Fruit fly (Drosophila melanogaster) whole organism, wandering third instar larva: Measurements from ENCODE around the gene CG10366.

ENCODE experiments used
- Abd-B ChIP-seq: fragments of >200 bp; optimal IDR thresholded peaks from 2 replicates; lab custom pipeline; 2017; ENCODE audit warnings: missing biosample characterization, missing genetic modification characterization
- CG32264 ChIP-seq: fragments of 200-800 bp; sonication (Bioruptor generic); optimal IDR thresholded peaks from 2 replicates; lab custom pipeline; 2016; ENCODE audit warnings: missing biosample characterization, missing genetic modification characterization
- CG9705 ChIP-seq: fragments of 200-800 bp; sonication (Bioruptor generic); optimal IDR thresholded peaks from 2 replicates; lab custom pipeline; 2018; ENCODE audit warnings: missing biosample characterization, mild to moderate bottlenecking, missing genetic modification characterization
- CrebA ChIP-seq: fragments of 200-800 bp; sonication (Bioruptor generic); optimal IDR thresholded peaks from 2 replicates; lab custom pipeline; 2016; ENCODE audit warnings: missing biosample characterization, mild to moderate bottlenecking, missing genetic modification characterization, borderline replicate concordance
- Dfd ChIP-seq: fragments of >200 bp; optimal IDR thresholded peaks from 2 replicates; lab custom pipeline; 2017; ENCODE audit warnings: missing biosample characterization, missing genetic modification characterization
- Dif ChIP-seq: fragments of 200-275, 200-300 bp; sonication (Bioruptor generic); optimal IDR thresholded peaks from 2 replicates; lab custom pipeline; 2018; ENCODE audit warnings: missing biosample characterization, missing genetic modification characterization; ENCODE audit not compliant: partially characterized antibody
- GATAd ChIP-seq: sonication (Bioruptor generic); optimal IDR thresholded peaks from 2 replicates; lab custom pipeline; 2016; ENCODE audit warnings: missing biosample characterization, missing genetic modification characterization
- HLH106 ChIP-seq: fragments of 200-800 bp; optimal IDR thresholded peaks from 3 replicates; lab custom pipeline; 2019; ENCODE audit warnings: missing biosample characterization, mild to moderate bottlenecking, missing genetic modification characterization, moderate library complexity
- Hnf4 ChIP-seq: fragments of 200-800 bp; sonication (Bioruptor generic); optimal IDR thresholded peaks from 2 replicates; lab custom pipeline; 2016; ENCODE audit warnings: missing biosample characterization, mild to moderate bottlenecking, missing genetic modification characterization
- Hr78 ChIP-seq: fragments of >200 bp; optimal IDR thresholded peaks from 2 replicates; lab custom pipeline; 2017; ENCODE audit warnings: missing biosample characterization, missing genetic modification characterization
- Hr83 ChIP-seq: fragments of 200-300 bp; sonication (Bioruptor generic); optimal IDR thresholded peaks from 2 replicates; lab custom pipeline; 2016; ENCODE audit warnings: missing biosample characterization, mild to moderate bottlenecking, missing genetic modification characterization, moderate library complexity; ENCODE audit not compliant: poor library complexity, severe bottlenecking
- Jra ChIP-seq: sonication (Bioruptor generic); optimal IDR thresholded peaks from 2 replicates; lab custom pipeline; 2016; ENCODE audit warnings: missing biosample characterization, missing genetic modification characterization
- Mio ChIP-seq: sonication (Bioruptor generic); optimal IDR thresholded peaks from 2 replicates; lab custom pipeline; 2016; ENCODE audit warnings: missing biosample characterization, missing genetic modification characterization
- Myc ChIP-seq: fragments of >200 bp; optimal IDR thresholded peaks from 2 replicates; lab custom pipeline; 2017
- N ChIP-seq: fragments of >200 bp; optimal IDR thresholded peaks from 2 replicates; lab custom pipeline; 2018; ENCODE audit warnings: missing biosample characterization, missing external identifiers, missing genetic modification characterization
- OdsH ChIP-seq: fragments of 200-800 bp; sonication (Bioruptor generic); optimal IDR thresholded peaks from 2 replicates; lab custom pipeline; 2016; ENCODE audit warnings: missing biosample characterization, mild to moderate bottlenecking, missing genetic modification characterization
- Rel ChIP-seq, 2 experiments: fragments of 200-800 bp; sonication (Bioruptor generic) in 1 of 2; optimal IDR thresholded peaks; 2 replicates in 1 of 2; 3 replicates in 1 of 2; lab custom pipeline; 2016 to 2019; ENCODE audit warnings: mild to moderate bottlenecking in 2 of 2, missing biosample characterization in 2 of 2, missing genetic modification characterization in 2 of 2, moderate library complexity in 1 of 2
- Sp1 ChIP-seq: fragments of 200-800 bp; sonication (Bioruptor generic); optimal IDR thresholded peaks from 3 replicates; lab custom pipeline; 2019; ENCODE audit warnings: missing biosample characterization, mild to moderate bottlenecking, missing genetic modification characterization, moderate library complexity
- Vsx2 ChIP-seq: fragments of 200-300, 225-300 bp; sonication (Bioruptor generic); optimal IDR thresholded peaks from 2 replicates; lab custom pipeline; 2018; ENCODE audit warnings: missing biosample characterization, missing genetic modification characterization; ENCODE audit not compliant: partially characterized antibody
- br ChIP-seq: fragments of 200-800 bp; sonication (Bioruptor generic); optimal IDR thresholded peaks from 2 replicates; lab custom pipeline; 2016; ENCODE audit warnings: missing biosample characterization, missing genetic modification characterization
- brk ChIP-seq: fragments of 200-800 bp; sonication (Bioruptor generic); optimal IDR thresholded peaks from 2 replicates; lab custom pipeline; 2016; ENCODE audit warnings: missing biosample characterization, mild to moderate bottlenecking, missing genetic modification characterization
- dl ChIP-seq, 2 experiments: fragments of 175-275, 200-275 bp in 1 of 2; fragments of 200-275 bp in 1 of 2; sonication (Bioruptor generic); optimal IDR thresholded peaks; lab custom pipeline; 2018; ENCODE audit warnings: mild to moderate bottlenecking in 2 of 2, missing biosample characterization in 2 of 2, missing genetic modification characterization in 2 of 2, moderate library complexity in 2 of 2; ENCODE audit not compliant: partially characterized antibody in 2 of 2, insufficient read depth in 1 of 2
- dmrt93B ChIP-seq: fragments of 200-800 bp; sonication (Bioruptor generic); optimal IDR thresholded peaks from 2 replicates; lab custom pipeline; 2018; ENCODE audit warnings: missing biosample characterization, mild to moderate bottlenecking, missing genetic modification characterization
- dsf ChIP-seq: sonication (Bioruptor generic); optimal IDR thresholded peaks from 2 replicates; lab custom pipeline; 2016; ENCODE audit warnings: missing biosample characterization, missing genetic modification characterization, borderline replicate concordance
- ey ChIP-seq: fragments of 200-800 bp; sonication (Bioruptor generic); optimal IDR thresholded peaks from 2 replicates; lab custom pipeline; 2016; ENCODE audit warnings: missing biosample characterization, missing genetic modification characterization
- foxo ChIP-seq, 2 experiments: fragments of 200-800 bp; sonication (Bioruptor generic); optimal IDR thresholded peaks; 2 replicates in 1 of 2; 3 replicates in 1 of 2; lab custom pipeline; 2016 to 2017; ENCODE audit warnings: missing biosample characterization in 2 of 2, missing genetic modification characterization in 2 of 2
- fru ChIP-seq: fragments of 200-800 bp; sonication (Bioruptor generic); optimal IDR thresholded peaks from 3 replicates; lab custom pipeline; 2016; ENCODE audit warnings: missing biosample characterization, mild to moderate bottlenecking, missing genetic modification characterization
- h ChIP-seq: fragments of 200-800 bp; sonication (Bioruptor generic); optimal IDR thresholded peaks from 3 replicates; lab custom pipeline; 2016; ENCODE audit warnings: missing biosample characterization, mild to moderate bottlenecking, missing genetic modification characterization
- jim ChIP-seq: fragments of 175-275, 200-325 bp; sonication (Bioruptor generic); optimal IDR thresholded peaks from 2 replicates; lab custom pipeline; 2016; ENCODE audit warnings: missing biosample characterization, mild to moderate bottlenecking, missing genetic modification characterization
- lola ChIP-seq: fragments of >200 bp; optimal IDR thresholded peaks from 2 replicates; lab custom pipeline; 2017; ENCODE audit warnings: missing biosample characterization, missing genetic modification characterization
- pan ChIP-seq: fragments of >200 bp; optimal IDR thresholded peaks from 2 replicates; lab custom pipeline; 2017
- psq ChIP-seq: fragments of 200-800 bp; sonication (Bioruptor generic); optimal IDR thresholded peaks from 3 replicates; lab custom pipeline; 2017; ENCODE audit warnings: missing biosample characterization, mild to moderate bottlenecking, missing genetic modification characterization, moderate library complexity
- rgr ChIP-seq: fragments of 200-800 bp; sonication (Bioruptor generic); optimal IDR thresholded peaks from 3 replicates; lab custom pipeline; 2016; ENCODE audit warnings: missing biosample characterization, mild to moderate bottlenecking, missing genetic modification characterization
- sage ChIP-seq: fragments of 200-800 bp; sonication (Bioruptor generic); optimal IDR thresholded peaks from 2 replicates; lab custom pipeline; 2016; ENCODE audit warnings: missing biosample characterization, mild to moderate bottlenecking, missing genetic modification characterization
- sv ChIP-seq: fragments of 200-800 bp; sonication (Bioruptor generic); optimal IDR thresholded peaks from 3 replicates; lab custom pipeline; 2016; ENCODE audit warnings: missing biosample characterization, missing genetic modification characterization
- tai ChIP-seq: sonication (Bioruptor generic); optimal IDR thresholded peaks from 2 replicates; lab custom pipeline; 2016; ENCODE audit warnings: missing biosample characterization, missing genetic modification characterization
- usp ChIP-seq: fragments of >200 bp; optimal IDR thresholded peaks from 2 replicates; lab custom pipeline; 2017; ENCODE audit warnings: missing biosample characterization, missing genetic modification characterization
- woc ChIP-seq: sonication (Bioruptor generic); optimal IDR thresholded peaks from 2 replicates; lab custom pipeline; 2016; ENCODE audit warnings: missing biosample characterization, mild to moderate bottlenecking, missing genetic modification characterization

CG10366 gene

DNA sequence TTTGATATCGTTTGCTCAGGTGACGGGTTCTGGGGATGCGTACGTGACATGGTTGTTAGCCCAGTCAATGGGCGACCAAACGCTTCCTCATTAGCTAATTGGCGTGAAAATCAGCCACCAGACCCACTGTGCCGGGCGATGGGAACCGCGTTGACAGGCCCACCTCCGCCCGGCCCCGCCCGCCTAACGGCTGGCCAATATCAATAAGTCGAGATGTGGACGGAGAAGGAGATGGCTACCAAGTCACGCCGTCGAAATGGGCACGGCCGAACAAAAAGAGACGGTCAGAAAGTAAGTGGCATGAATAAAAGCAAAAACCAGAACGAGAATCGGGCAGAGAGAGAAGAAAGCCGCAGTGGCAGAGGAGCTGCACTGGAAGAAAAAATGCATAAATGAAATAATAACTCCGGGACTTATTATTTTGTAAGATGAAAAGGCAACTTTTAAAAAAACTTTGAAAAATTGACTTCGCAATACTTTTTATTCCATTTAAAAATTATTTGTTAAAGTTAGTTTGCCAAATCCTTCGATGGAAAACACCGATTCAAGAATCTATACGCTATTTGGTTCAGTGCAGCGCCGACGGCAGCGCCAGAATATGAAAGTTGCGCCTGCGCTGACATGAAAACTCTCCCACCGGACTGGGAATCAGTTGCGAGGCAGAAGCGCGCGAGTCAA, 46.1 kb upstream of the CG10366 start, which contains the start of gene CG13082:
Gene CG13082 (plus strand): TSS at position 647 of the 678 bp plus-strand sequence.
- TF ChIP-seq Dfd (GFP tag; lab: Kevin White, UChicago) (no peak), Hr78 (GFP tag; lab: Kevin White, UChicago) (no peak), pan (lab: Kevin White, UChicago) (no peak), HLH106 (tag; lab: Kevin White, UChicago) (peak; percentile 87), dsf (GFP tag; lab: Kevin White, UChicago) (peak; percentile 44), sv (GFP tag; lab: Kevin White, UChicago) (no peak), Rel (GFP tag; optimal IDR thresholded peaks at IDR 0.05; lab: Kevin White, UChicago) (no peak), Rel (tag; optimal IDR thresholded peaks at IDR 0.05; lab: Kevin White, UChicago) (peak; percentile 58), psq (GFP tag; lab: Kevin White, UChicago) (peak; percentile 88), rgr (GFP tag; lab: Kevin White, UChicago) (peak; percentile 84), Sp1 (GFP tag; lab: Kevin White, UChicago) (peak; percentile 88), Myc (lab: Kevin White, UChicago) (no peak), Jra (GFP tag; lab: Kevin White, UChicago) (peak; percentile 42), br (peak; percentile 87), h (GFP tag; lab: Kevin White, UChicago) (peak; percentile 92), jim (GFP tag; lab: Kevin White, UChicago) (no peak), OdsH (peak; percentile 82), Vsx2 (GFP tag; lab: Kevin White, UChicago) (no peak), N (GFP tag; lab: Kevin White, UChicago) (no peak), CrebA (no peak), usp (no peak), sage (peak; percentile 29), dl (GFP tag; optimal IDR thresholded peaks at IDR 0.05; lab: Kevin White, UChicago; ENCODE audit: insufficient read depth in 1 of 2, partially characterized antibody in 2 of 2) (no peak), dmrt93B (peak; percentile 75), Hr83 (GFP tag; lab: Kevin White, UChicago) (peak; percentile 12), foxo (GFP tag; optimal IDR thresholded peaks at IDR 0.05; lab: Kevin White, UChicago) (peak in 1 of 2 experiments; percentile 90), Hnf4 (GFP tag; lab: Kevin White, UChicago) (peak; percentile 80), Dif (GFP tag; lab: Kevin White, UChicago) (no peak), brk (peak; percentile 20), fru (GFP tag; lab: Kevin White, UChicago) (peak; percentile 91), GATAd (GFP tag; lab: Kevin White, UChicago) (no peak), Mio (GFP tag; lab: Kevin White, UChicago) (no peak), lola (GFP tag; lab: Kevin White, UChicago) (no peak), CG32264 (GFP tag; lab: Kevin White, UChicago) (peak; percentile 65), woc (GFP tag; lab: Kevin White, UChicago) (peak; percentile 74), tai (GFP tag; lab: Kevin White, UChicago) (no peak), ey (GFP tag; lab: Kevin White, UChicago) (peak; percentile 85), Abd-B (GFP tag; lab: Kevin White, UChicago) (no peak), CG9705 (GFP tag; lab: Kevin White, UChicago) (peak; percentile 73)

DNA sequence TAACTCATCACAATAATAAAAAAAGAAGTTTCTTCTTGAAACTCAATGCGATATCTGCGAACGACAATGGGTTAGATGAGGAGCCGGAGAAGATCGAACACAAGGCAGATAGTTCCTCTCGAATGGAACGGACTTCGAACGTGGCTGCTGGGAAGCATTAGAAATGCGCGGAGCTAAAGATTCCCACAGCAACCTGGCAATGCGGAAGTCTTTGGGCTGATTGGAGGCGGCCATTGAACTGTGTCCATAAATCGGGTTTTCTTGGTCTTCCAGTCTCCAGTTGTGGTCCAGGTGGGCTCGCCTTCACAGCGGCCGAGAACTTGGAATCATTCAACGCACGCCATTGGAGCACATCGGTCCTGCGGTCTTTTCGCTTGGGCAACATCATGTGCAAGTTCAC, 43.7 kb upstream of the CG10366 start, which contains the start of gene CG13081:
Gene CG13081 (plus strand): TSS at position 301 of the 400 bp plus-strand sequence.
- TF ChIP-seq Hr78 (GFP tag; lab: Kevin White, UChicago) (no peak), rgr (GFP tag; lab: Kevin White, UChicago) (no peak), Hnf4 (GFP tag; lab: Kevin White, UChicago) (no peak), dmrt93B (no peak), sage (no peak), foxo (GFP tag; optimal IDR thresholded peaks at IDR 0.05; lab: Kevin White, UChicago) (no peak), N (GFP tag; lab: Kevin White, UChicago) (no peak), tai (GFP tag; lab: Kevin White, UChicago) (no peak), CG32264 (GFP tag; lab: Kevin White, UChicago) (no peak), jim (GFP tag; lab: Kevin White, UChicago) (no peak), Jra (GFP tag; lab: Kevin White, UChicago) (no peak), Myc (lab: Kevin White, UChicago) (no peak), CG9705 (GFP tag; lab: Kevin White, UChicago) (no peak), Mio (GFP tag; lab: Kevin White, UChicago) (no peak), Abd-B (GFP tag; lab: Kevin White, UChicago) (no peak), psq (GFP tag; lab: Kevin White, UChicago) (no peak), h (GFP tag; lab: Kevin White, UChicago) (no peak), OdsH (no peak), lola (GFP tag; lab: Kevin White, UChicago) (no peak)
